Fruit fly (Drosophila melanogaster) whole organism, wandering third instar larva: Measurements from ENCODE around the gene Tbca.

Experiments
- Abd-B ChIP-seq: fragments of >200 bp; optimal IDR thresholded peaks from 2 replicates; lab custom pipeline; 2017; ENCODE audit warnings: missing biosample characterization, missing genetic modification characterization
- HLH106 ChIP-seq: fragments of 200-800 bp; optimal IDR thresholded peaks from 3 replicates; lab custom pipeline; 2019; ENCODE audit warnings: missing biosample characterization, mild to moderate bottlenecking, missing genetic modification characterization, moderate library complexity
- Hnf4 ChIP-seq: fragments of 200-800 bp; sonication (Bioruptor generic); optimal IDR thresholded peaks from 2 replicates; lab custom pipeline; 2016; ENCODE audit warnings: missing biosample characterization, mild to moderate bottlenecking, missing genetic modification characterization
- Hr83 ChIP-seq: fragments of 200-300 bp; sonication (Bioruptor generic); optimal IDR thresholded peaks from 2 replicates; lab custom pipeline; 2016; ENCODE audit warnings: missing biosample characterization, mild to moderate bottlenecking, missing genetic modification characterization, moderate library complexity; ENCODE audit not compliant: poor library complexity, severe bottlenecking
- OdsH ChIP-seq: fragments of 200-800 bp; sonication (Bioruptor generic); optimal IDR thresholded peaks from 2 replicates; lab custom pipeline; 2016; ENCODE audit warnings: missing biosample characterization, mild to moderate bottlenecking, missing genetic modification characterization
- br ChIP-seq: fragments of 200-800 bp; sonication (Bioruptor generic); optimal IDR thresholded peaks from 2 replicates; lab custom pipeline; 2016; ENCODE audit warnings: missing biosample characterization, missing genetic modification characterization
- dsf ChIP-seq: sonication (Bioruptor generic); optimal IDR thresholded peaks from 2 replicates; lab custom pipeline; 2016; ENCODE audit warnings: missing biosample characterization, missing genetic modification characterization, borderline replicate concordance
- pan ChIP-seq: fragments of >200 bp; optimal IDR thresholded peaks from 2 replicates; lab custom pipeline; 2017

DNA sequence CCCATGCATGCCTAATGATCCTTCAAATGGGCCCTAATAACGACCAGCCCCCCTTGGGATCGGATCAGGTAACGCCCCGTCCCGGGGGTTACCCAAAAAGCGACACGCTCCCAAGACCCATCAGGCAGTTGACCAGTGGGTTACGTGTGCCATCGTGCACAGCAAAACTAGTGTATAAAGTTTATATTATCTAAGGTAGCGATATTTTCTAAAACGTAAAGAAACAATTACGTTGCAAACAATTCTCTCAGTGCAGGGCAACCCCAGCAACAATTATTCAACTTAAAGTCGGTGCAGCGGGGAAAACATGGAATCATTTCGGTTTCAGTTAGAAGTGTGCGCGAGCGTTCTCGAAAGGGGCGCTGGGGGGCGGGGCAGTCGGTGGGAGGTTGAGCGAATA, 30.7 kb upstream of the Tbca start:
- TF ChIP-seq HLH106 (tag; lab: Kevin White, UChicago) = no peak
- no peak for TF ChIP-seq dsf (GFP tag; lab: Kevin White, UChicago)
- TF ChIP-seq Hnf4 (GFP tag; lab: Kevin White, UChicago) = no peak
- no peak for TF ChIP-seq br (GFP tag; lab: Kevin White, UChicago)
- TF ChIP-seq OdsH = no peak
- no peak for TF ChIP-seq Abd-B
- TF ChIP-seq pan = no peak
- TF ChIP-seq Hr83 = no peak
